Worm (Caenorhabditis elegans) whole organism, L1 larva: ENCODE results near the gene flp-15.

Source experiments
- C04F5.9 ChIP-seq: sonication (generic microtip); optimal IDR thresholded peaks from 2 replicates; lab custom pipeline; 2016; ENCODE audit warnings: missing genetic modification characterization, missing compliant biosample characterization
- C16A3.4 ChIP-seq: fragments of 150-350 bp; optimal IDR thresholded peaks from 2 replicates; lab custom pipeline; 2014; ENCODE audit warnings: missing biosample characterization, missing genetic modification characterization
- C34B4.2 ChIP-seq: sonication (generic microtip); optimal IDR thresholded peaks from 2 replicates; lab custom pipeline; 2017; ENCODE audit warnings: mild to moderate bottlenecking, missing genetic modification characterization, missing compliant biosample characterization
- F16B12.6 ChIP-seq: fragments of 150-350 bp; optimal IDR thresholded peaks from 2 replicates; lab custom pipeline; 2014; ENCODE audit warnings: missing biosample characterization, missing genetic modification characterization
- aha-1 ChIP-seq: fragments of 150-350 bp; optimal IDR thresholded peaks from 2 replicates; lab custom pipeline; 2014; ENCODE audit warnings: missing biosample characterization, missing genetic modification characterization
- alr-1 ChIP-seq: fragments of 200-800 bp; sonication (Bioruptor generic); optimal IDR thresholded peaks from 2 replicates; lab custom pipeline; 2018; ENCODE audit warnings: borderline replicate concordance, mild to moderate bottlenecking, missing genetic modification characterization, missing compliant biosample characterization
- ceh-63 ChIP-seq: fragments of 200-800 bp; sonication (Bioruptor generic); optimal IDR thresholded peaks from 2 replicates; lab custom pipeline; 2018; ENCODE audit warnings: mild to moderate bottlenecking, missing genetic modification characterization, missing compliant biosample characterization
- ceh-82 ChIP-seq, 3 experiments: fragments of 150-350 bp in 1 of 3; sonication (generic microtip) in 2 of 3; optimal IDR thresholded peaks; 2 replicates each; lab custom pipeline; 2014 to 2017; ENCODE audit warnings: missing biosample characterization in 3 of 3, missing genetic modification characterization in 3 of 3
- ceh-88 ChIP-seq: fragments of 200-800 bp; sonication (Bioruptor generic); IDR thresholded peaks from 2 replicates; pipeline ENCODE4 v1.3.6; 2022; ENCODE audit warnings: missing genetic modification characterization, missing compliant biosample characterization
- efl-1 ChIP-seq, 4 experiments: fragments of 150-350 bp; optimal IDR thresholded peaks in 3 of 4; peaks in 1 of 4; 1 replicate in 1 of 4; 2 replicates in 3 of 4; lab custom pipeline; 2014; ENCODE audit warnings: missing biosample characterization in 2 of 4, missing genetic modification characterization in 2 of 4, missing genetic modification reagents in 2 of 4
- egl-13 ChIP-seq: sonication (generic microtip); optimal IDR thresholded peaks from 2 replicates; lab custom pipeline; 2016; ENCODE audit warnings: missing genotype, missing genetic modification reagents, missing genetic modification characterization, missing compliant biosample characterization
- elt-3 ChIP-seq, 6 experiments: fragments of 150-350 bp in 1 of 6; sonication (generic microtip); optimal IDR thresholded peaks; 2 replicates each; lab custom pipeline; 2017 to 2018; ENCODE audit warnings: missing biosample characterization in 6 of 6, missing genetic modification characterization in 6 of 6, inconsistent platforms in 1 of 6
- ets-5 ChIP-seq: fragments of 200-800 bp; sonication (Bioruptor generic); IDR thresholded peaks from 2 replicates; pipeline ENCODE4 v1.3.6; 2022; ENCODE audit warnings: missing genetic modification characterization, missing compliant biosample characterization
- fkh-10 ChIP-seq: sonication (generic microtip); optimal IDR thresholded peaks from 2 replicates; lab custom pipeline; 2017; ENCODE audit warnings: missing biosample characterization, missing genetic modification reagents, missing genetic modification characterization
- fkh-8 ChIP-seq: sonication (generic microtip); optimal IDR thresholded peaks from 2 replicates; lab custom pipeline; 2016; ENCODE audit warnings: mild to moderate bottlenecking, missing genetic modification characterization, missing compliant biosample characterization
- fos-1 ChIP-seq: fragments of 150-350 bp; optimal IDR thresholded peaks from 2 replicates; lab custom pipeline; 2014; ENCODE audit warnings: missing biosample characterization, missing genetic modification characterization
- hlh-17 ChIP-seq: fragments of 200-800 bp; sonication (Bioruptor generic); optimal IDR thresholded peaks from 2 replicates; lab custom pipeline; 2018; ENCODE audit warnings: missing genetic modification characterization, mild to moderate bottlenecking, missing compliant biosample characterization, moderate library complexity, borderline replicate concordance
- hpl-2 ChIP-seq: fragments of 150-350 bp; optimal IDR thresholded peaks from 2 replicates; lab custom pipeline; 2014; ENCODE audit warnings: missing biosample characterization, missing genetic modification reagents, missing genetic modification characterization
- irx-1 ChIP-seq: sonication (generic microtip); optimal IDR thresholded peaks from 2 replicates; lab custom pipeline; 2016; ENCODE audit warnings: missing genetic modification characterization, missing compliant biosample characterization
- isw-1 ChIP-seq: fragments of 200-800 bp; sonication (Bioruptor generic); IDR thresholded peaks from 2 replicates; pipeline ENCODE4 v1.3.6; 2022; ENCODE audit warnings: missing genetic modification characterization, missing compliant biosample characterization
- lin-13 ChIP-seq: fragments of 150-350 bp; optimal IDR thresholded peaks from 2 replicates; lab custom pipeline; 2014; ENCODE audit warnings: missing biosample characterization, missing genetic modification reagents, missing genetic modification characterization
- lin-14 ChIP-seq: fragments of 200-800 bp; sonication (Bioruptor generic); optimal IDR thresholded peaks from 2 replicates; lab custom pipeline; 2018; ENCODE audit warnings: mild to moderate bottlenecking, missing genetic modification characterization, moderate library complexity, missing compliant biosample characterization
- lin-39 ChIP-seq: fragments of 150-350 bp; optimal IDR thresholded peaks from 2 replicates; lab custom pipeline; 2014; ENCODE audit warnings: missing biosample characterization, missing genetic modification reagents, missing genetic modification characterization
- lsy-2 ChIP-seq, 2 experiments: fragments of 150-350 bp; optimal IDR thresholded peaks; 2 replicates each; lab custom pipeline; 2014; ENCODE audit warnings: missing biosample characterization in 2 of 2, missing genetic modification characterization in 2 of 2
- mdl-1 ChIP-seq, 2 experiments: fragments of 150-350 bp; optimal IDR thresholded peaks; 2 replicates each; lab custom pipeline; 2014 to 2017; ENCODE audit warnings: missing biosample characterization in 2 of 2, missing genetic modification characterization in 2 of 2, inconsistent platforms in 1 of 2
- mep-1 ChIP-seq: fragments of 150-350 bp; optimal IDR thresholded peaks from 2 replicates; lab custom pipeline; 2014; ENCODE audit warnings: missing biosample characterization, missing genetic modification characterization
- nhr-12 ChIP-seq: sonication (generic microtip); optimal IDR thresholded peaks from 2 replicates; lab custom pipeline; 2017; ENCODE audit warnings: missing biosample characterization, missing genetic modification characterization
- nhr-19 ChIP-seq: fragments of 200-800 bp; sonication (Bioruptor generic); conservative IDR thresholded peaks from 2 replicates; pipeline ENCODE4 v1.3.6; 2022; ENCODE audit warnings: missing genetic modification characterization, missing compliant biosample characterization
- nhr-237 ChIP-seq: fragments of 150-350 bp; optimal IDR thresholded peaks from 2 replicates; lab custom pipeline; 2014; ENCODE audit warnings: missing biosample characterization, missing genetic modification characterization
- nhr-47 ChIP-seq: sonication (generic microtip); optimal IDR thresholded peaks from 2 replicates; lab custom pipeline; 2016; ENCODE audit warnings: mild to moderate bottlenecking, missing genetic modification characterization, moderate library complexity, missing compliant biosample characterization
- nhr-71 ChIP-seq: sonication (generic microtip); optimal IDR thresholded peaks from 2 replicates; lab custom pipeline; 2016; ENCODE audit warnings: mild to moderate bottlenecking, missing genetic modification characterization, moderate library complexity, missing compliant biosample characterization
- nhr-76 ChIP-seq: sonication (generic microtip); optimal IDR thresholded peaks from 2 replicates; lab custom pipeline; 2017; ENCODE audit warnings: missing biosample characterization, missing genetic modification characterization
- nhr-90 ChIP-seq: sonication (generic microtip); optimal IDR thresholded peaks from 2 replicates; lab custom pipeline; 2016; ENCODE audit warnings: mild to moderate bottlenecking, missing genetic modification characterization, missing compliant biosample characterization; ENCODE audit not compliant: poor library complexity
- pax-3 ChIP-seq: fragments of 200-800 bp; sonication (Bioruptor generic); optimal IDR thresholded peaks from 2 replicates; lab custom pipeline; 2018; ENCODE audit warnings: mild to moderate bottlenecking, missing genetic modification characterization, moderate library complexity, missing compliant biosample characterization
- pqm-1 ChIP-seq: sonication (generic microtip); optimal IDR thresholded peaks from 3 replicates; lab custom pipeline; 2017; ENCODE audit warnings: missing biosample characterization, missing genetic modification characterization
- rnt-1 ChIP-seq: sonication (generic microtip); optimal IDR thresholded peaks from 2 replicates; lab custom pipeline; 2016; ENCODE audit warnings: mild to moderate bottlenecking, missing genetic modification characterization, moderate library complexity, missing compliant biosample characterization
- sup-37 ChIP-seq: fragments of 200-800 bp; sonication (Bioruptor generic); optimal IDR thresholded peaks from 2 replicates; lab custom pipeline; 2018; ENCODE audit warnings: mild to moderate bottlenecking, missing genetic modification characterization, missing compliant biosample characterization
- unc-130 ChIP-seq: fragments of 150-350 bp; optimal IDR thresholded peaks from 2 replicates; lab custom pipeline; 2017; ENCODE audit warnings: missing biosample characterization, missing genetic modification characterization, inconsistent platforms
- unc-30 ChIP-seq: sonication (generic microtip); optimal IDR thresholded peaks from 2 replicates; lab custom pipeline; 2017; ENCODE audit warnings: missing biosample characterization, missing genetic modification characterization
- unc-98 ChIP-seq: fragments of 200-800 bp; sonication (Bioruptor generic); IDR thresholded peaks from 2 replicates; pipeline ENCODE4 v1.3.6; 2022; ENCODE audit warnings: missing genetic modification characterization, missing compliant biosample characterization
- vab-15 ChIP-seq: sonication (generic microtip); optimal IDR thresholded peaks from 2 replicates; lab custom pipeline; 2017; ENCODE audit warnings: missing genotype, mild to moderate bottlenecking, missing genetic modification characterization, missing compliant biosample characterization

flp-15 gene

ce11 chrIII:13635730-13636360, 31.8 kb downstream of the flp-15 start (continued):
- TF ChIP-seq nhr-19 (GFP tag; lab: Robert Waterston, UW) (no peak), ceh-82 (tag; optimal IDR thresholded peaks at IDR 0.05; lab: Kevin White, UChicago) (peak in 2 of 3 experiments; percentile 27 to 54), nhr-237 (tag; lab: Kevin White, UChicago) (no peak), lin-14 (peak; percentile 82)
- TF ChIP-seq, all 84 proteins: peak for 13

ce11 chrIII:13635235-13635634, 32.4 kb downstream of the flp-15 start:
- TF ChIP-seq elt-3 (tag; optimal IDR thresholded peaks at IDR 0.05; lab: Kevin White, UChicago): no peak
- TF ChIP-seq rnt-1 (tag; lab: Kevin White, UChicago): peak; percentile 34
- TF ChIP-seq sup-37 (GFP tag; lab: Kevin White, UChicago): no peak
- TF ChIP-seq ets-5 (GFP tag; lab: Robert Waterston, UW): no peak
- TF ChIP-seq C16A3.4: no peak
- no peak for TF ChIP-seq fos-1 (tag; lab: Kevin White, UChicago)
- no peak for TF ChIP-seq egl-13 (tag; lab: Kevin White, UChicago)
- TF ChIP-seq unc-98 (GFP tag; lab: Robert Waterston, UW): no peak
- TF ChIP-seq mep-1 (tag; lab: Kevin White, UChicago): no peak
- no peak for TF ChIP-seq aha-1 (tag; lab: Kevin White, UChicago)
- TF ChIP-seq unc-130 (tag; lab: Kevin White, UChicago): peak; percentile 36
- TF ChIP-seq lin-14: peak; percentile 27
- TF ChIP-seq nhr-90 (tag; lab: Kevin White, UChicago): no peak
- no peak for TF ChIP-seq hlh-17
- peak in 1 of 2 experiments; percentile 16 for TF ChIP-seq mdl-1 (tag; optimal IDR thresholded peaks at IDR 0.05; lab: Kevin White, UChicago)
- no peak for TF ChIP-seq lsy-2 (tag; optimal IDR thresholded peaks at IDR 0.05; lab: Kevin White, UChicago)
- TF ChIP-seq lin-39 (tag; lab: Kevin White, UChicago): no peak
- no peak for TF ChIP-seq nhr-12
- TF ChIP-seq C04F5.9: no peak
- peak; percentile 30 for TF ChIP-seq nhr-71 (tag; lab: Kevin White, UChicago)
- no peak for TF ChIP-seq irx-1 (tag; lab: Kevin White, UChicago)
- no peak for TF ChIP-seq pqm-1 (tag; lab: Kevin White, UChicago)
- TF ChIP-seq nhr-47 (tag; lab: Kevin White, UChicago): no peak
- TF ChIP-seq isw-1 (GFP tag; lab: Robert Waterston, UW): no peak

ce11 chrIII:13633826-13634225, 33.8 kb downstream of the flp-15 start:
- TF ChIP-seq efl-1 (optimal IDR thresholded peaks at IDR 0.05; lab: Kevin White, UChicago) (no peak), efl-1 (GFP tag; optimal IDR thresholded peaks at IDR 0.05 in 1 of 2; lab: Kevin White, UChicago) (peak in 1 of 2 experiments; percentile 24), lin-13 (GFP tag; lab: Kevin White, UChicago) (no peak), lin-14 (peak; percentile 50), ceh-63 (GFP tag; lab: Kevin White, UChicago) (no peak), vab-15 (tag; lab: Kevin White, UChicago) (no peak), fkh-10 (GFP tag; lab: Kevin White, UChicago) (peak; percentile 30), hpl-2 (GFP tag; lab: Kevin White, UChicago) (no peak), alr-1 (tag; lab: Kevin White, UChicago) (no peak), C34B4.2 (tag; lab: Kevin White, UChicago) (no peak), elt-3 (tag; optimal IDR thresholded peaks at IDR 0.05; lab: Kevin White, UChicago) (no peak), fkh-8 (tag; lab: Kevin White, UChicago) (no peak), nhr-76 (tag; lab: Kevin White, UChicago) (no peak), pax-3 (tag; lab: Kevin White, UChicago) (no peak), isw-1 (GFP tag; lab: Robert Waterston, UW) (no peak), F16B12.6 (tag; lab: Kevin White, UChicago) (no peak), nhr-237 (tag; lab: Kevin White, UChicago) (no peak), ceh-88 (no peak), unc-30 (tag; lab: Kevin White, UChicago) (no peak)
- TF ChIP-seq, all 84 proteins: peak for 3
